Fruit fly (Drosophila melanogaster): ENCODE measurements around the gene Cp19.

The Cp19 gene

dm6 chr3L:8703707-8704236, 25.9 kb upstream of the Cp19 start:
- TF ChIP-seq Sin3A (optimal IDR thresholded peaks at IDR 0.05) (no peak), h (optimal IDR thresholded peaks at IDR 0.05) (no peak), Myc (optimal IDR thresholded peaks at IDR 0.05) (no peak), ttk (optimal IDR thresholded peaks at IDR 0.05) (no peak), psq (optimal IDR thresholded peaks at IDR 0.05) (no peak), insv (optimal IDR thresholded peaks at IDR 0.05) (no peak)

- TF ChIP-seq Sin3A (optimal IDR thresholded peaks at IDR 0.05) (no peak), Myc (optimal IDR thresholded peaks at IDR 0.05) (no peak), psq (optimal IDR thresholded peaks at IDR 0.05) (no peak), h (optimal IDR thresholded peaks at IDR 0.05) (no peak), insv (optimal IDR thresholded peaks at IDR 0.05) (no peak), ttk (optimal IDR thresholded peaks at IDR 0.05) (no peak)
Observed at dm6 chr3L:8704713-8705412, 24.8 kb upstream of the Cp19 start.

- TF ChIP-seq h (optimal IDR thresholded peaks at IDR 0.05) (no peak), ttk (optimal IDR thresholded peaks at IDR 0.05) (no peak), insv (optimal IDR thresholded peaks at IDR 0.05) (no peak), Myc (optimal IDR thresholded peaks at IDR 0.05) (no peak)
Observed at dm6 chr3L:8707075-8707474, 22.6 kb upstream of the Cp19 start.

- TF ChIP-seq psq (optimal IDR thresholded peaks at IDR 0.05) (no peak), Myc (optimal IDR thresholded peaks at IDR 0.05) (no peak), h (optimal IDR thresholded peaks at IDR 0.05) (no peak), insv (optimal IDR thresholded peaks at IDR 0.05) (no peak), ttk (optimal IDR thresholded peaks at IDR 0.05) (no peak), Sin3A (optimal IDR thresholded peaks at IDR 0.05) (no peak)
Observed at dm6 chr3L:8707821-8708220, 21.8 kb upstream of the Cp19 start.

dm6 chr3L:8708856-8709255, 20.8 kb upstream of the Cp19 start:
- TF ChIP-seq h (optimal IDR thresholded peaks at IDR 0.05) (no peak), Sin3A (optimal IDR thresholded peaks at IDR 0.05) (no peak), insv (optimal IDR thresholded peaks at IDR 0.05) (no peak), ttk (optimal IDR thresholded peaks at IDR 0.05) (no peak), psq (optimal IDR thresholded peaks at IDR 0.05) (no peak), Myc (optimal IDR thresholded peaks at IDR 0.05) (no peak)

- TF ChIP-seq insv (optimal IDR thresholded peaks at IDR 0.05), result no peak
- no peak for TF ChIP-seq h (optimal IDR thresholded peaks at IDR 0.05)
- no peak for TF ChIP-seq Sin3A (optimal IDR thresholded peaks at IDR 0.05)
- TF ChIP-seq psq (optimal IDR thresholded peaks at IDR 0.05), result no peak
- no peak for TF ChIP-seq Myc (optimal IDR thresholded peaks at IDR 0.05)
- TF ChIP-seq ttk (optimal IDR thresholded peaks at IDR 0.05), result no peak
Observed at dm6 chr3L:8712913-8713312, 16.8 kb upstream of the Cp19 start.

- TF ChIP-seq Myc (optimal IDR thresholded peaks at IDR 0.05), result no peak
- TF ChIP-seq psq (optimal IDR thresholded peaks at IDR 0.05), result no peak
- no peak for TF ChIP-seq insv (optimal IDR thresholded peaks at IDR 0.05)
- TF ChIP-seq h (optimal IDR thresholded peaks at IDR 0.05), result no peak
- no peak for TF ChIP-seq ttk (optimal IDR thresholded peaks at IDR 0.05)
- no peak for TF ChIP-seq Sin3A (optimal IDR thresholded peaks at IDR 0.05)
Observed at dm6 chr3L:8716013-8716412, 13.7 kb upstream of the Cp19 start.

dm6 chr3L:8718602-8719001, 11.1 kb upstream of the Cp19 start:
- no peak for TF ChIP-seq Myc (optimal IDR thresholded peaks at IDR 0.05)
- TF ChIP-seq ttk (optimal IDR thresholded peaks at IDR 0.05), result no peak
- no peak for TF ChIP-seq Sin3A (optimal IDR thresholded peaks at IDR 0.05)

dm6 chr3L:8719990-8720559, 9.6 kb upstream of the Cp19 start, which contains the start of gene SrpRbeta:
SrpRbeta (minus strand) TSS chr3L:8720225.
- no peak for TF ChIP-seq h (optimal IDR thresholded peaks at IDR 0.05)
- TF ChIP-seq ttk (optimal IDR thresholded peaks at IDR 0.05), result no peak
- TF ChIP-seq Myc (optimal IDR thresholded peaks at IDR 0.05), result no peak
- no peak for TF ChIP-seq psq (optimal IDR thresholded peaks at IDR 0.05)
- no peak for TF ChIP-seq Sin3A (optimal IDR thresholded peaks at IDR 0.05)
- no peak for TF ChIP-seq insv (optimal IDR thresholded peaks at IDR 0.05)

- TF ChIP-seq ttk (optimal IDR thresholded peaks at IDR 0.05), result no peak
- no peak for TF ChIP-seq h (optimal IDR thresholded peaks at IDR 0.05)
- no peak for TF ChIP-seq Myc (optimal IDR thresholded peaks at IDR 0.05)
- TF ChIP-seq psq (optimal IDR thresholded peaks at IDR 0.05), result no peak
- no peak for TF ChIP-seq insv (optimal IDR thresholded peaks at IDR 0.05)
- TF ChIP-seq Sin3A (optimal IDR thresholded peaks at IDR 0.05), result no peak
Observed at dm6 chr3L:8721145-8721544, 8.5 kb upstream of the Cp19 start, which contains the start of the genes CG32022 and CG6511. CG32022 (minus strand) TSS chr3L:8721272. CG6511 (plus strand) TSS chr3L:8721324.

- TF ChIP-seq ttk (optimal IDR thresholded peaks at IDR 0.05), result no peak
- TF ChIP-seq Myc (optimal IDR thresholded peaks at IDR 0.05), result no peak
- TF ChIP-seq insv (optimal IDR thresholded peaks at IDR 0.05), result no peak
- no peak for TF ChIP-seq h (optimal IDR thresholded peaks at IDR 0.05)
- no peak for TF ChIP-seq Sin3A (optimal IDR thresholded peaks at IDR 0.05)
- TF ChIP-seq psq (optimal IDR thresholded peaks at IDR 0.05), result no peak
Observed at dm6 chr3L:8725252-8725651, 4.4 kb upstream of the Cp19 start.

- TF ChIP-seq ttk (optimal IDR thresholded peaks at IDR 0.05), result no peak
- no peak for TF ChIP-seq h (optimal IDR thresholded peaks at IDR 0.05)
- no peak for TF ChIP-seq Sin3A (optimal IDR thresholded peaks at IDR 0.05)
- no peak for TF ChIP-seq Myc (optimal IDR thresholded peaks at IDR 0.05)
- no peak for TF ChIP-seq insv (optimal IDR thresholded peaks at IDR 0.05)
- no peak for TF ChIP-seq psq (optimal IDR thresholded peaks at IDR 0.05)
Observed at dm6 chr3L:8725674-8726073, 4.0 kb upstream of the Cp19 start, which contains the start of gene CG43965. CG43965 (minus strand) TSS chr3L:8725774.

Data from Kc167 (cell line).